Fruit fly (Drosophila melanogaster): ENCODE data around the gene MICU1.

The MICU1 gene

dm6 chr2L:7154861-7155594, 27.0 kb upstream of the MICU1 start (continued):
- TF ChIP-seq CG16813 (GFP tag; IDR thresholded peaks at IDR 0.05; ENCODE audit: partially characterized antibody) (no peak), CG4854 (GFP tag; optimal IDR thresholded peaks at IDR 0.05) (no peak), CG1602 (GFP tag; optimal IDR thresholded peaks at IDR 0.05) (no peak), chn (GFP tag; optimal IDR thresholded peaks at IDR 0.05) (no peak), CG13424 (tag; optimal IDR thresholded peaks at IDR 0.05) (no peak), CG3407 (GFP tag; optimal IDR thresholded peaks at IDR 0.05) (no peak), CG18764 (GFP tag; optimal IDR thresholded peaks at IDR 0.05) (no peak), HLH4C (GFP tag; IDR thresholded peaks at IDR 0.05; ENCODE audit: partially characterized antibody) (no peak), usp (GFP tag; optimal IDR thresholded peaks at IDR 0.05) (no peak), ro (GFP tag; IDR thresholded peaks at IDR 0.05) (no peak), CG1529 (GFP tag; optimal IDR thresholded peaks at IDR 0.05) (peak; percentile 1), Gug (GFP tag; IDR thresholded peaks at IDR 0.05) (no peak), cas (GFP tag; IDR thresholded peaks at IDR 0.05) (no peak), disco-r (GFP tag; optimal IDR thresholded peaks at IDR 0.05) (no peak), CG1233 (GFP tag; optimal IDR thresholded peaks at IDR 0.05) (peak; percentile 21), twi (tag; optimal IDR thresholded peaks at IDR 0.05) (no peak), CG15696 (tag; optimal IDR thresholded peaks at IDR 0.05) (no peak), Opbp (GFP tag; IDR thresholded peaks at IDR 0.05; ENCODE audit: partially characterized antibody) (no peak), bsh (GFP tag; optimal IDR thresholded peaks at IDR 0.05) (peak in 1 of 2 experiments; percentile 52), CG18476 (GFP tag; optimal IDR thresholded peaks at IDR 0.05) (peak; percentile 9), CG1024 (GFP tag; IDR thresholded peaks at IDR 0.05) (no peak), B-H2 (GFP tag; optimal IDR thresholded peaks at IDR 0.05) (no peak), CG6813 (GFP tag; optimal IDR thresholded peaks at IDR 0.05) (no peak), Lim3 (GFP tag; IDR thresholded peaks at IDR 0.05) (no peak), crp (GFP tag; optimal IDR thresholded peaks at IDR 0.05) (no peak), CG7357 (GFP tag; IDR thresholded peaks at IDR 0.05) (no peak), CG1603 (tag; optimal IDR thresholded peaks at IDR 0.05) (peak; percentile 75), dysf (GFP tag; IDR thresholded peaks at IDR 0.05) (peak; percentile 47; the same call in 1 of the 3 replicates), CG2129 (GFP tag; IDR thresholded peaks at IDR 0.05; ENCODE audit: partially characterized antibody) (no peak), slou (GFP tag; optimal IDR thresholded peaks at IDR 0.05) (no peak), Hmr (GFP tag; optimal IDR thresholded peaks at IDR 0.05) (peak; percentile 12), CG42726 (GFP tag; IDR thresholded peaks at IDR 0.05; ENCODE audit: partially characterized antibody) (no peak), CG12769 (tag; optimal IDR thresholded peaks at IDR 0.05) (peak; percentile 44), CG17612 (GFP tag; IDR thresholded peaks at IDR 0.05) (no peak), Dp (GFP tag; optimal IDR thresholded peaks at IDR 0.05) (no peak), CG34422 (GFP tag; IDR thresholded peaks at IDR 0.05) (0 out of 3 replicates have a peak, but pooled peaks have one; percentile 43), Hsf (GFP tag; optimal IDR thresholded peaks at IDR 0.05) (peak; percentile 27), NC2β (GFP tag; optimal IDR thresholded peaks at IDR 0.05) (no peak), D19B (GFP tag; optimal IDR thresholded peaks at IDR 0.05) (no peak), CG4360 (GFP tag; IDR thresholded peaks at IDR 0.05) (0 out of 2 replicates have a peak, but pooled peaks have one; percentile 12), CG17385 (GFP tag; optimal IDR thresholded peaks at IDR 0.05) (no peak), ttk (GFP tag; IDR thresholded peaks at IDR 0.05) (no peak), ato (GFP tag; IDR thresholded peaks at IDR 0.05; ENCODE audit: partially characterized antibody) (no peak), CG3726 (GFP tag; IDR thresholded peaks at IDR 0.05) (no peak), CG43689 (GFP tag; IDR thresholded peaks at IDR 0.05) (no peak), kah (GFP tag; optimal IDR thresholded peaks at IDR 0.05) (no peak), knrl (GFP tag; IDR thresholded peaks at IDR 0.05; ENCODE audit: partially characterized antibody) (no peak), ranshi (GFP tag; IDR thresholded peaks at IDR 0.05) (peak; percentile 18; the same call in 1 of the 2 replicates), CG16815 (GFP tag; optimal IDR thresholded peaks at IDR 0.05) (no peak)
